Fruit fly (Drosophila melanogaster) whole organism, wandering third instar larva: ENCODE results near the gene tws.

Experiments used
- Hnf4 ChIP-seq: fragments of 200-800 bp; sonication (Bioruptor generic); optimal IDR thresholded peaks from 2 replicates; lab custom pipeline; 2016; ENCODE audit warnings: missing biosample characterization, mild to moderate bottlenecking, missing genetic modification characterization
- Hr78 ChIP-seq: fragments of >200 bp; optimal IDR thresholded peaks from 2 replicates; lab custom pipeline; 2017; ENCODE audit warnings: missing biosample characterization, missing genetic modification characterization
- Jra ChIP-seq: sonication (Bioruptor generic); optimal IDR thresholded peaks from 2 replicates; lab custom pipeline; 2016; ENCODE audit warnings: missing biosample characterization, missing genetic modification characterization
- Myc ChIP-seq: fragments of >200 bp; optimal IDR thresholded peaks from 2 replicates; lab custom pipeline; 2017
- dsf ChIP-seq: sonication (Bioruptor generic); optimal IDR thresholded peaks from 2 replicates; lab custom pipeline; 2016; ENCODE audit warnings: missing biosample characterization, missing genetic modification characterization, borderline replicate concordance
- h ChIP-seq: fragments of 200-800 bp; sonication (Bioruptor generic); optimal IDR thresholded peaks from 3 replicates; lab custom pipeline; 2016; ENCODE audit warnings: missing biosample characterization, mild to moderate bottlenecking, missing genetic modification characterization
- psq ChIP-seq: fragments of 200-800 bp; sonication (Bioruptor generic); optimal IDR thresholded peaks from 3 replicates; lab custom pipeline; 2017; ENCODE audit warnings: missing biosample characterization, mild to moderate bottlenecking, missing genetic modification characterization, moderate library complexity
- usp ChIP-seq: fragments of >200 bp; optimal IDR thresholded peaks from 2 replicates; lab custom pipeline; 2017; ENCODE audit warnings: missing biosample characterization, missing genetic modification characterization

DNA sequence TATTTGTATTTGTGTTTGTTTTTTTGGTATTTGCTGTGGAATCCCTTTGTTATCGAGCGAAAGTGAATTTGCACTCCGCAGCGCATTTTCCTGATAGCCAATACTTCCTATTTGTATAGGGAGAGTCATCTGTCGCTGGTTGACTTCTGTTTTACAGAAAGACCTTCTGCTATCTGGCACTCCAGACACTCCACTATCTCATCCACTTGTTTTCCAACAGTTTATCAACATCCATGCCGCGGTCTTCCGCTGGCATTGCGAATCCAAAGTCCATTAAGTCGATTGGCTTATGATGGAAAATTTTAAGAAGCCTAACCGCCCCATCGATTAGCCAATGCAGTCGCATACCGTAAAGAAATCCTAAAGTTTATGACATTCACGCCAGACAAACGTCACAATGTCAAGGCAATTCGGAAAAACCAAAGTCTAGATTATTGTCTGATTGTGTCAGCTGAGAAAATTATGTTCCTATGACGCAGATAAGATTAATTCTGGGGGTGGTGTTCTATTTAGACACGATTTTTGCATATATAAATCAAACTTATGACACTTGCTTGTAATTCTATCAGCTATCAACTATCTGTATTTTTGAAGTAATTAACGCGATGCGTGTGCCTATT is 24.5 kb downstream of the tws start:
- TF ChIP-seq Jra (GFP tag; lab: Kevin White, UChicago): no peak
- no peak for TF ChIP-seq Hr78 (GFP tag; lab: Kevin White, UChicago)
- TF ChIP-seq h (GFP tag; lab: Kevin White, UChicago): no peak
- no peak for TF ChIP-seq Myc (lab: Kevin White, UChicago)
- TF ChIP-seq usp: no peak
- no peak for TF ChIP-seq psq (GFP tag; lab: Kevin White, UChicago)
- no peak for TF ChIP-seq dsf
- TF ChIP-seq Hnf4 (GFP tag; lab: Kevin White, UChicago): no peak
